Worm (Caenorhabditis elegans) whole organism, L2 larva: ENCODE results near the gene F32D8.5.

Experiments
- R02D3.7 ChIP-seq: fragments of 150-350 bp; optimal IDR thresholded peaks from 2 replicates; lab custom pipeline; 2014; ENCODE audit warnings: missing biosample characterization, missing genetic modification characterization
- ama-1 ChIP-seq: fragments of 150-350 bp; optimal IDR thresholded peaks from 2 replicates; lab custom pipeline; 2018; ENCODE audit warnings: inconsistent platforms
- egl-27 ChIP-seq: sonication (generic microtip); optimal IDR thresholded peaks from 3 replicates; lab custom pipeline; 2017; ENCODE audit warnings: missing biosample characterization, missing genetic modification reagents, missing genetic modification characterization
- fos-1 ChIP-seq: fragments of 150-350 bp; optimal IDR thresholded peaks from 2 replicates; lab custom pipeline; 2014; ENCODE audit warnings: missing biosample characterization, missing genetic modification characterization
- lin-39 ChIP-seq: fragments of 150-350 bp; optimal IDR thresholded peaks from 2 replicates; lab custom pipeline; 2014; ENCODE audit warnings: missing biosample characterization, missing genetic modification reagents, missing genetic modification characterization
- lsy-2 ChIP-seq, 2 experiments: fragments of 150-350 bp in 1 of 2; sonication (generic microtip) in 1 of 2; optimal IDR thresholded peaks; 2 replicates each; lab custom pipeline; 2014 to 2017; ENCODE audit warnings: missing biosample characterization in 2 of 2, missing genetic modification characterization in 2 of 2
- mab-5 ChIP-seq: fragments of 150-350 bp; optimal IDR thresholded peaks from 2 replicates; lab custom pipeline; 2014; ENCODE audit warnings: missing biosample characterization, missing genetic modification characterization
- mbf-1 ChIP-seq: sonication (generic microtip); optimal IDR thresholded peaks from 2 replicates; lab custom pipeline; 2017; ENCODE audit warnings: missing biosample characterization, missing genetic modification characterization
- nhr-12 ChIP-seq: fragments of 150-350 bp; optimal IDR thresholded peaks from 2 replicates; lab custom pipeline; 2014; ENCODE audit warnings: missing biosample characterization, missing genetic modification characterization
- sem-4 ChIP-seq: fragments of 150-350 bp; optimal IDR thresholded peaks from 2 replicates; lab custom pipeline; 2014; ENCODE audit warnings: missing biosample characterization, missing genetic modification reagents, missing genetic modification characterization
- snpc-4 ChIP-seq: fragments of 150-350 bp; optimal IDR thresholded peaks from 2 replicates; lab custom pipeline; 2014; ENCODE audit warnings: missing biosample characterization, missing genetic modification characterization
- unc-39 ChIP-seq: fragments of 150-350 bp; optimal IDR thresholded peaks from 2 replicates; lab custom pipeline; 2014; ENCODE audit warnings: missing biosample characterization, missing genetic modification characterization
- unc-62 ChIP-seq: fragments of 150-350 bp; optimal IDR thresholded peaks from 2 replicates; lab custom pipeline; 2014; ENCODE audit warnings: missing biosample characterization, missing genetic modification reagents, missing genetic modification characterization
- ztf-4 ChIP-seq: fragments of 150-350 bp; optimal IDR thresholded peaks from 2 replicates; lab custom pipeline; 2014; ENCODE audit warnings: missing biosample characterization, missing genetic modification characterization

ce11 chrV:10889774-10890173 lies 4.8 kb upstream of the F32D8.5 start:
- TF ChIP-seq R02D3.7 (tag; lab: Kevin White, UChicago) (no peak), ztf-4 (no peak), snpc-4 (tag; lab: Kevin White, UChicago) (no peak), mab-5 (tag; lab: Kevin White, UChicago) (no peak), ama-1 (lab: Kevin White, UChicago) (peak; percentile 47), mbf-1 (tag; lab: Kevin White, UChicago) (no peak), lin-39 (tag; lab: Kevin White, UChicago) (no peak), unc-39 (tag; lab: Kevin White, UChicago) (no peak), fos-1 (no peak), nhr-12 (tag; lab: Kevin White, UChicago) (no peak), unc-62 (GFP tag; lab: Kevin White, UChicago) (no peak), lsy-2 (tag; optimal IDR thresholded peaks at IDR 0.05; lab: Kevin White, UChicago) (no peak), egl-27 (tag; lab: Kevin White, UChicago) (no peak), sem-4 (tag; lab: Kevin White, UChicago) (no peak)
